Worm (Caenorhabditis elegans) whole organism, young adult: Measurements from ENCODE around the gene nhr-253.

Experiments used
- F57A8.1 ChIP-seq: fragments of 200-800 bp; sonication (Bioruptor generic); optimal IDR thresholded peaks from 2 replicates; lab custom pipeline; 2018; ENCODE audit warnings: mild to moderate bottlenecking, missing genetic modification characterization, moderate library complexity, missing compliant biosample characterization
- T07F8.4 ChIP-seq: sonication (generic microtip); optimal IDR thresholded peaks from 2 replicates; lab custom pipeline; 2016; ENCODE audit warnings: mild to moderate bottlenecking, missing genetic modification characterization, moderate library complexity, missing compliant biosample characterization
- ama-1 ChIP-seq, 3 experiments: fragments of 150-350 bp in 1 of 3; sonication (generic microtip) in 2 of 3; optimal IDR thresholded peaks; 2 replicates each; lab custom pipeline; 2014 to 2018; ENCODE audit warnings: missing biosample characterization in 2 of 3, missing genetic modification characterization in 2 of 3, missing genetic modification reagents in 2 of 3
- die-1 ChIP-seq: sonication (generic microtip); optimal IDR thresholded peaks from 2 replicates; lab custom pipeline; 2016; ENCODE audit warnings: missing genotype, mild to moderate bottlenecking, missing genetic modification characterization, missing compliant biosample characterization
- efl-1 ChIP-seq: fragments of 150-350 bp; optimal IDR thresholded peaks from 2 replicates; lab custom pipeline; 2014; ENCODE audit warnings: missing biosample characterization, missing genetic modification reagents, missing genetic modification characterization
- unc-62 ChIP-seq: fragments of 150-350 bp; optimal IDR thresholded peaks from 2 replicates; lab custom pipeline; 2014; ENCODE audit warnings: missing biosample characterization, missing genetic modification reagents, missing genetic modification characterization

- no peak for TF ChIP-seq T07F8.4 (tag; lab: Kevin White, UChicago)
- TF ChIP-seq unc-62 (GFP tag; lab: Kevin White, UChicago), result no peak
- TF ChIP-seq F57A8.1 (GFP tag; lab: Kevin White, UChicago), result no peak
- no peak for TF ChIP-seq ama-1 (optimal IDR thresholded peaks at IDR 0.05; lab: Kevin White, UChicago)
- no peak for TF ChIP-seq ama-1 (GFP tag; optimal IDR thresholded peaks at IDR 0.05; lab: Kevin White, UChicago)
- no peak for TF ChIP-seq die-1
- no peak for TF ChIP-seq efl-1 (GFP tag; lab: Kevin White, UChicago)
Measured at ce11 chrV:350822-351221, 45.6 kb upstream of the nhr-253 start.
